Worm (Caenorhabditis elegans): ENCODE results near the gene F13A2.2.

The F13A2.2 gene

ce11 chrV:4410643-4411042 lies 26.3 kb upstream of the F13A2.2 start, which contains the start of gene Y47D7A.3:
Gene Y47D7A.3 (plus strand): TSS chrV:4410943.
- TF ChIP-seq lsl-1 (GFP tag; optimal IDR thresholded peaks at IDR 0.05) (no peak), ztf-28 (GFP tag; IDR thresholded peaks at IDR 0.05) (no peak), F57C9.4 (tag; optimal IDR thresholded peaks at IDR 0.05) (no peak), F33H1.4 (GFP tag; IDR thresholded peaks at IDR 0.05) (no peak), bed-1 (GFP tag; IDR thresholded peaks at IDR 0.05) (no peak), ztf-3 (GFP tag; optimal IDR thresholded peaks at IDR 0.05) (no peak), F57A8.1 (GFP tag; optimal IDR thresholded peaks at IDR 0.05) (no peak), nhr-179 (tag; optimal IDR thresholded peaks at IDR 0.05) (no peak)

ce11 chrV:4407519-4407918 lies 23.1 kb upstream of the F13A2.2 start, which contains the start of gene nhr-118:
Gene nhr-118 (plus strand): TSS chrV:4407819.
- no peak for TF ChIP-seq ceh-27 (GFP tag; optimal IDR thresholded peaks at IDR 0.05)
- TF ChIP-seq F22D6.2 (tag; optimal IDR thresholded peaks at IDR 0.05) = no peak
- no peak for TF ChIP-seq ceh-91 (GFP tag; IDR thresholded peaks at IDR 0.05)
- TF ChIP-seq B0019.2 (GFP tag; conservative IDR thresholded peaks at IDR 0.05) = no peak
- TF ChIP-seq F10E7.11 (tag; optimal IDR thresholded peaks at IDR 0.05) = no peak

- TF ChIP-seq F57C9.4 (tag; optimal IDR thresholded peaks at IDR 0.05) (no peak), ceh-27 (GFP tag; optimal IDR thresholded peaks at IDR 0.05) (no peak), efl-1 (GFP tag; optimal IDR thresholded peaks at IDR 0.05) (no peak), lin-54 (GFP tag; optimal IDR thresholded peaks at IDR 0.05) (no peak), egrh-3 (GFP tag; IDR thresholded peaks at IDR 0.05) (no peak), ceh-91 (GFP tag; IDR thresholded peaks at IDR 0.05) (no peak), rpc-1 (optimal IDR thresholded peaks at IDR 0.05) (no peak), rpc-1 (tag; optimal IDR thresholded peaks at IDR 0.05) (no peak), lsy-27 (tag; optimal IDR thresholded peaks at IDR 0.05; ENCODE audit: borderline replicate concordance, insufficient read depth) (no peak), sea-2 (GFP tag; IDR thresholded peaks at IDR 0.05) (no peak), tbp1 (GFP tag; optimal IDR thresholded peaks at IDR 0.05) (no peak), nhr-179 (tag; optimal IDR thresholded peaks at IDR 0.05) (no peak), ccch-3 (GFP tag; optimal IDR thresholded peaks at IDR 0.05) (no peak), Y53F4B.3 (GFP tag; IDR thresholded peaks at IDR 0.05) (no peak), pbrm-1 (GFP tag; IDR thresholded peaks at IDR 0.05) (no peak), F33H1.4 (GFP tag; IDR thresholded peaks at IDR 0.05) (no peak), pha-4 (tag; optimal IDR thresholded peaks at IDR 0.05) (no peak), lsl-1 (GFP tag; optimal IDR thresholded peaks at IDR 0.05) (no peak), C06A6.2 (GFP tag; conservative IDR thresholded peaks at IDR 0.05) (no peak)
Measured at ce11 chrV:4401865-4402264, 17.5 kb upstream of the F13A2.2 start, which contains the start of gene F13A2.5. Gene F13A2.5 (minus strand): TSS chrV:4401965.

ce11 chrV:4400118-4400517 lies 15.7 kb upstream of the F13A2.2 start, which contains the start of gene F13A2.4:
Gene F13A2.4 (minus strand): TSS chrV:4400218.
- TF ChIP-seq lin-54 (GFP tag; optimal IDR thresholded peaks at IDR 0.05) (no peak), madf-3 (GFP tag; IDR thresholded peaks at IDR 0.05) (no peak), bed-1 (GFP tag; IDR thresholded peaks at IDR 0.05) (no peak), ama-1 (optimal IDR thresholded peaks at IDR 0.05) (no peak), ama-1 (GFP tag; optimal IDR thresholded peaks at IDR 0.05) (no peak), K11D2.4 (GFP tag; IDR thresholded peaks at IDR 0.05) (no peak), B0035.1 (tag; optimal IDR thresholded peaks at IDR 0.05) (no peak), attf-3 (GFP tag; conservative IDR thresholded peaks at IDR 0.05) (no peak), snpc-1.3 (tag; optimal IDR thresholded peaks at IDR 0.05; ENCODE audit: insufficient read depth) (no peak), F52B5.7 (tag; optimal IDR thresholded peaks at IDR 0.05) (no peak), madf-6 (GFP tag; IDR thresholded peaks at IDR 0.05) (no peak), tbp1 (GFP tag; optimal IDR thresholded peaks at IDR 0.05) (no peak), rec-8 (tag; optimal IDR thresholded peaks at IDR 0.05) (no peak), B0261.1 (tag; optimal IDR thresholded peaks at IDR 0.05) (no peak), attf-6 (GFP tag; IDR thresholded peaks at IDR 0.05) (no peak), ztf-3 (GFP tag; optimal IDR thresholded peaks at IDR 0.05) (no peak), pbrm-1 (GFP tag; IDR thresholded peaks at IDR 0.05) (no peak), ceh-40 (GFP tag; IDR thresholded peaks at IDR 0.05) (no peak), unc-62 (GFP tag; optimal IDR thresholded peaks at IDR 0.05) (no peak)

Data from whole organism, young adult.